Worm (Caenorhabditis elegans) whole organism, late embryonic: ENCODE measurements around the gene bcs-1.

Experiments
- K02D7.2 ChIP-seq: sonication (generic microtip); optimal IDR thresholded peaks from 2 replicates; lab custom pipeline; 2017; ENCODE audit warnings: mild to moderate bottlenecking, missing genetic modification characterization, missing compliant biosample characterization
- ceh-24 ChIP-seq: sonication (generic microtip); optimal IDR thresholded peaks from 2 replicates; lab custom pipeline; 2016; ENCODE audit warnings: mild to moderate bottlenecking, missing genetic modification characterization, missing compliant biosample characterization
- pag-3 ChIP-seq: sonication (generic microtip); optimal IDR thresholded peaks from 2 replicates; lab custom pipeline; 2016; ENCODE audit warnings: missing compliant biosample characterization, missing genetic modification characterization, borderline replicate concordance
- rnt-1 ChIP-seq: sonication (generic microtip); optimal IDR thresholded peaks from 2 replicates; lab custom pipeline; 2016; ENCODE audit warnings: missing genetic modification characterization, missing compliant biosample characterization

ce11 chrII:8593840-8594625 lies 23.1 kb downstream of the bcs-1 start, which contains the start of gene aptf-3:
- TF ChIP-seq pag-3 (tag; lab: Kevin White, UChicago) (no peak), rnt-1 (tag; lab: Kevin White, UChicago) (no peak), K02D7.2 (tag; lab: Kevin White, UChicago) (no peak), ceh-24 (no peak)
